Fruit fly (Drosophila melanogaster) whole organism, prepupa: ENCODE measurements around the gene Eig71Ec.

ENCODE experiments used
- CG31627 ChIP-seq: fragments of 200-800 bp; sonication (Bioruptor generic); optimal IDR thresholded peaks from 3 replicates; lab custom pipeline; 2016; ENCODE audit warnings: missing biosample characterization, missing genetic modification characterization
- Ets21C ChIP-seq: fragments of 200-800 bp; sonication (Bioruptor generic); optimal IDR thresholded peaks from 3 replicates; lab custom pipeline; 2016; ENCODE audit warnings: missing biosample characterization, missing genetic modification characterization
- Gug ChIP-seq: fragments of 200-800 bp; sonication (Bioruptor generic); IDR thresholded peaks from 2 replicates; pipeline ENCODE4 v1.3.6; 2022; ENCODE audit warnings: missing biosample characterization, missing genetic modification characterization
- Sox14 ChIP-seq: fragments of 200-800 bp; sonication (Bioruptor generic); optimal IDR thresholded peaks from 3 replicates; lab custom pipeline; 2016; ENCODE audit warnings: missing biosample characterization, missing genetic modification characterization
- cyc ChIP-seq: fragments of 200-800 bp; sonication (Bioruptor generic); optimal IDR thresholded peaks from 3 replicates; lab custom pipeline; 2016; ENCODE audit warnings: missing biosample characterization, missing genetic modification characterization
- fd59A ChIP-seq: fragments of 200-800 bp; sonication (Bioruptor generic); optimal IDR thresholded peaks from 2 replicates; lab custom pipeline; 2017; ENCODE audit warnings: missing biosample characterization, mild to moderate bottlenecking, missing genetic modification characterization, missing genetic modification reagents

DNA sequence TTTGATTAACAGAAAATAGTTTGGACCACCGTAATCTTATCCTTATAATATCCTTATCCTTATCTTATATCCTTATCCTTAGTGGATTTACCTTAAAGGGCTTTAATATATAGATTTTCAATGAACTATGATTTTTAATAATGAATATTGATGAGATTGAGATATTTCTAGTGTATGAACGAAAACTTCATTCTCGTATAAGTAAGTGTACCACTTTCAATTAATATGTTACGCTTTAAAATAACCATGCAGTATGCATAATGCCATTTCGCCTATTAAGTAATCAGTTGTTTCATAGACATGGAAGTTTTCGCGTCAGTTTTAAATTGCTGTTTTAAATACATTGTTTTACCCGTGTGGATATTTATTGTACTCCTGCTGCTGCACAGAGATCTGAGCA lies 27.4 kb upstream of the Eig71Ec start, which contains the start of gene CG7304:
- no peak for TF ChIP-seq Sox14 (GFP tag; lab: Kevin White, UChicago)
- TF ChIP-seq Gug (GFP tag; lab: Robert Waterston, UW): no peak
- TF ChIP-seq cyc (GFP tag; lab: Kevin White, UChicago): no peak
- TF ChIP-seq CG31627: no peak
- TF ChIP-seq fd59A (GFP tag; lab: Kevin White, UChicago): no peak
- no peak for TF ChIP-seq Ets21C (GFP tag; lab: Kevin White, UChicago)
